Worm (Caenorhabditis elegans) whole organism, late embryonic: ENCODE results near the gene W01H2.2.
"Not testable (repeated sequence)": the region's sequence is repeated elsewhere in the genome, so short reads cannot be mapped to it uniquely, and the experiment has no call there.

ENCODE experiments used
- C38D4.7 ChIP-seq: fragments of 200-800 bp; sonication (Bioruptor generic); optimal IDR thresholded peaks from 2 replicates; lab custom pipeline; 2018; ENCODE audit warnings: mild to moderate bottlenecking, missing genetic modification characterization, moderate library complexity, missing compliant biosample characterization
- ahr-1 ChIP-seq: sonication (generic microtip); optimal IDR thresholded peaks from 2 replicates; lab custom pipeline; 2016; ENCODE audit warnings: missing genetic modification characterization, missing compliant biosample characterization
- ceh-18 ChIP-seq: sonication (generic microtip); optimal IDR thresholded peaks from 2 replicates; lab custom pipeline; 2016; ENCODE audit warnings: missing genetic modification characterization, missing compliant biosample characterization
- ceh-19 ChIP-seq: fragments of 200-800 bp; sonication (Bioruptor generic); optimal IDR thresholded peaks from 2 replicates; lab custom pipeline; 2018; ENCODE audit warnings: mild to moderate bottlenecking, missing genetic modification characterization, missing compliant biosample characterization
- ceh-2 ChIP-seq: sonication (generic microtip); optimal IDR thresholded peaks from 2 replicates; lab custom pipeline; 2016; ENCODE audit warnings: missing genotype, missing genetic modification characterization, missing compliant biosample characterization
- ceh-31 ChIP-seq: sonication (generic microtip); optimal IDR thresholded peaks from 2 replicates; lab custom pipeline; 2016; ENCODE audit warnings: missing genetic modification characterization, missing compliant biosample characterization
- ceh-45 ChIP-seq: fragments of 200-800 bp; sonication (Bioruptor generic); IDR thresholded peaks from 2 replicates; pipeline ENCODE4 v1.3.6; 2022; ENCODE audit warnings: missing genetic modification reagents, missing genetic modification characterization, missing compliant biosample characterization
- ceh-48 ChIP-seq: sonication (generic microtip); optimal IDR thresholded peaks from 2 replicates; lab custom pipeline; 2016; ENCODE audit warnings: missing genetic modification characterization, inconsistent platforms, missing compliant biosample characterization
- ceh-6 ChIP-seq: fragments of 200-800 bp; sonication (Bioruptor generic); optimal IDR thresholded peaks from 2 replicates; lab custom pipeline; 2018; ENCODE audit warnings: mild to moderate bottlenecking, missing genetic modification characterization, missing compliant biosample characterization
- che-1 ChIP-seq: sonication (generic microtip); optimal IDR thresholded peaks from 2 replicates; lab custom pipeline; 2016; ENCODE audit warnings: mild to moderate bottlenecking, missing genetic modification characterization, missing compliant biosample characterization
- dmd-4 ChIP-seq: sonication (generic microtip); optimal IDR thresholded peaks from 2 replicates; lab custom pipeline; 2016; ENCODE audit warnings: borderline replicate concordance, missing genetic modification characterization, missing compliant biosample characterization
- elt-2 ChIP-seq: sonication (generic microtip); optimal IDR thresholded peaks from 2 replicates; lab custom pipeline; 2016; ENCODE audit warnings: missing genetic modification reagents, missing genetic modification characterization, missing compliant biosample characterization
- fax-1 ChIP-seq: sonication (generic microtip); optimal IDR thresholded peaks from 2 replicates; lab custom pipeline; 2016; ENCODE audit warnings: missing genotype, missing genetic modification characterization, missing compliant biosample characterization
- fkh-10 ChIP-seq: fragments of 150-350 bp; optimal IDR thresholded peaks from 2 replicates; lab custom pipeline; 2014; ENCODE audit warnings: missing biosample characterization, missing genetic modification reagents, missing genetic modification characterization
- fkh-6 ChIP-seq: sonication (generic microtip); optimal IDR thresholded peaks from 2 replicates; lab custom pipeline; 2016; ENCODE audit warnings: missing genetic modification characterization, missing compliant biosample characterization
- hlh-15 ChIP-seq: sonication (generic microtip); optimal IDR thresholded peaks from 2 replicates; lab custom pipeline; 2016; ENCODE audit warnings: missing genetic modification characterization, missing compliant biosample characterization
- hlh-8 ChIP-seq: sonication (generic microtip); optimal IDR thresholded peaks from 2 replicates; lab custom pipeline; 2016; ENCODE audit warnings: missing genotype, missing genetic modification characterization, missing compliant biosample characterization
- mec-3 ChIP-seq: sonication (generic microtip); optimal IDR thresholded peaks from 2 replicates; lab custom pipeline; 2016; ENCODE audit warnings: borderline replicate concordance, missing genetic modification characterization, missing compliant biosample characterization
- nfya-1 ChIP-seq: sonication (generic microtip); optimal IDR thresholded peaks from 2 replicates; lab custom pipeline; 2017; ENCODE audit warnings: missing genetic modification characterization, mild to moderate bottlenecking, missing compliant biosample characterization, antibody characterized with exemption, moderate library complexity
- nhr-11 ChIP-seq: fragments of 150-350 bp; optimal IDR thresholded peaks from 2 replicates; lab custom pipeline; 2014; ENCODE audit warnings: missing biosample characterization, missing genetic modification characterization
- odd-2 ChIP-seq: sonication (generic microtip); optimal IDR thresholded peaks from 2 replicates; lab custom pipeline; 2017; ENCODE audit warnings: antibody characterized with exemption, mild to moderate bottlenecking, missing genetic modification characterization, missing compliant biosample characterization
- pag-3 ChIP-seq: sonication (generic microtip); optimal IDR thresholded peaks from 2 replicates; lab custom pipeline; 2016; ENCODE audit warnings: missing compliant biosample characterization, missing genetic modification characterization, borderline replicate concordance
- pat-9 ChIP-seq: fragments of 200-800 bp; sonication (Bioruptor generic); optimal IDR thresholded peaks from 2 replicates; lab custom pipeline; 2018; ENCODE audit warnings: mild to moderate bottlenecking, missing genetic modification characterization, moderate library complexity, missing compliant biosample characterization
- pax-1 ChIP-seq: fragments of 150-350 bp; optimal IDR thresholded peaks from 2 replicates; lab custom pipeline; 2014; ENCODE audit warnings: missing biosample characterization, missing genetic modification characterization
- pha-2 ChIP-seq: sonication (generic microtip); optimal IDR thresholded peaks from 2 replicates; lab custom pipeline; 2017; ENCODE audit warnings: mild to moderate bottlenecking, missing genetic modification characterization, missing compliant biosample characterization
- pha-4 ChIP-seq: fragments of 150-350 bp; optimal IDR thresholded peaks from 2 replicates; lab custom pipeline; 2018; ENCODE audit warnings: missing biosample characterization, missing genetic modification reagents, missing genetic modification characterization
- pqm-1 ChIP-seq: sonication (generic microtip); optimal IDR thresholded peaks from 2 replicates; lab custom pipeline; 2016; ENCODE audit warnings: missing genetic modification characterization, missing compliant biosample characterization
- sox-2 ChIP-seq: fragments of 200-800 bp; sonication (Bioruptor generic); IDR thresholded peaks from 2 replicates; pipeline ENCODE4 v1.3.6; 2022; ENCODE audit warnings: missing genetic modification reagents, missing genetic modification characterization, missing compliant biosample characterization
- ttx-3 ChIP-seq: sonication (generic microtip); optimal IDR thresholded peaks from 2 replicates; lab custom pipeline; 2016; ENCODE audit warnings: missing genetic modification reagents, missing genetic modification characterization, missing compliant biosample characterization
- unc-3 ChIP-seq, 2 experiments: fragments of 200-800 bp in 1 of 2; sonication (Bioruptor generic) in 1 of 2; sonication (generic microtip) in 1 of 2; conservative IDR thresholded peaks in 1 of 2; optimal IDR thresholded peaks in 1 of 2; 2 replicates each; pipeline versions ENCODE4 v1.3.6 to Lab custom; 2016 to 2022; ENCODE audit warnings: missing compliant biosample characterization in 2 of 2, missing genetic modification characterization in 2 of 2, missing genetic modification reagents in 1 of 2
- zip-5 ChIP-seq: sonication (generic microtip); optimal IDR thresholded peaks from 2 replicates; lab custom pipeline; 2016; ENCODE audit warnings: missing genetic modification characterization, missing compliant biosample characterization

W01H2.2 gene

ce11 chrX:4208495-4208894, 9.8 kb downstream of the W01H2.2 start:
- no peak for TF ChIP-seq pha-4 (tag; lab: Kevin White, UChicago)
- no peak for TF ChIP-seq sox-2
- no peak for TF ChIP-seq zip-5
- TF ChIP-seq, all 69 proteins: peak for 0

ce11 chrX:4207385-4207784, 10.9 kb downstream of the W01H2.2 start, which contains the start of gene F20B6.9:
TSS of gene F20B6.9 (minus strand) at chrX:4207485.
- not testable (repeated sequence) for TF ChIP-seq che-1, hlh-8, fkh-6 (tag; lab: Kevin White, UChicago)

- TF ChIP-seq ttx-3 (tag; lab: Kevin White, UChicago); ceh-6 (GFP tag; lab: Kevin White, UChicago); ceh-48 (tag; lab: Kevin White, UChicago): not testable (repeated sequence)
Measured at ce11 chrX:4202114-4202513, 16.1 kb downstream of the W01H2.2 start, which contains the start of gene F20B6.6. TSS of gene F20B6.6 (minus strand) at chrX:4202214.

- not testable (repeated sequence) for TF ChIP-seq odd-2; hlh-8 (tag; lab: Kevin White, UChicago); nhr-11 (tag; lab: Kevin White, UChicago)
Measured at ce11 chrX:4199829-4200228, 18.4 kb downstream of the W01H2.2 start, which contains the start of gene F20B6.5. TSS of gene F20B6.5 (minus strand) at chrX:4199929.

ce11 chrX:4196431-4196830, 21.8 kb downstream of the W01H2.2 start, which contains the start of gene F20B6.4:
TSS of gene F20B6.4 (minus strand) at chrX:4196531.
- TF ChIP-seq pqm-1, result no peak
- no peak for TF ChIP-seq fax-1 (tag; lab: Kevin White, UChicago)
- TF ChIP-seq pat-9 (tag; lab: Kevin White, UChicago), result no peak
- no peak for TF ChIP-seq ceh-19 (GFP tag; lab: Kevin White, UChicago)

- TF ChIP-seq nfya-1 (tag; lab: Kevin White, UChicago) (no peak), fkh-10 (GFP tag; lab: Kevin White, UChicago) (no peak), ceh-48 (tag; lab: Kevin White, UChicago) (no peak), pqm-1 (no peak), dmd-4 (tag; lab: Kevin White, UChicago) (no peak), ttx-3 (tag; lab: Kevin White, UChicago) (no peak), unc-3 (GFP tag; conservative IDR thresholded peaks at IDR 0.05; lab: Robert Waterston, UW) (no peak), unc-3 (tag; optimal IDR thresholded peaks at IDR 0.05; lab: Kevin White, UChicago) (no peak), pax-1 (tag; lab: Kevin White, UChicago) (no peak), ahr-1 (tag; lab: Kevin White, UChicago) (no peak), ceh-18 (no peak), pha-2 (tag; lab: Kevin White, UChicago) (no peak)
- TF ChIP-seq, all 69 proteins: peak for 0
Measured at ce11 chrX:4193080-4193479, 25.2 kb downstream of the W01H2.2 start.

ce11 chrX:4192235-4192634, 26.0 kb downstream of the W01H2.2 start:
- TF ChIP-seq sox-2 (no peak), ttx-3 (tag; lab: Kevin White, UChicago) (no peak), ceh-45 (GFP tag; lab: Robert Waterston, UW) (no peak), odd-2 (no peak), elt-2 (tag; lab: Kevin White, UChicago) (no peak), mec-3 (tag; lab: Kevin White, UChicago) (no peak), C38D4.7 (GFP tag; lab: Kevin White, UChicago) (no peak), pag-3 (tag; lab: Kevin White, UChicago) (no peak), ceh-2 (tag; lab: Kevin White, UChicago) (no peak), hlh-15 (no peak), nfya-1 (tag; lab: Kevin White, UChicago) (no peak), ceh-31 (tag; lab: Kevin White, UChicago) (no peak)
